Worm (Caenorhabditis elegans): ENCODE measurements around the gene M04D8.7.

- TF ChIP-seq dao-5 (tag; optimal IDR thresholded peaks at IDR 0.05) (no peak), him-1 (tag; optimal IDR thresholded peaks at IDR 0.05) (no peak), W03F9.2 (tag; optimal IDR thresholded peaks at IDR 0.05) (no peak)
Observed at ce11 chrIII:10035783-10036182, 1.5 kb upstream of the M04D8.7 start, which contains the start of gene xbx-3.
